Fruit fly (Drosophila melanogaster) whole organism, pupa: ENCODE data around the gene Bhmt.
A peak's percentile ranks its signal among the peaks of the same experiment; 100 is the strongest.

Experiments
- CG12605 ChIP-seq: fragments of 200-800 bp; sonication (Bioruptor generic); IDR thresholded peaks from 2 replicates; pipeline ENCODE4 v1.3.6; 2022; ENCODE audit warnings: missing biosample characterization, missing genetic modification characterization
- CG14655 ChIP-seq: fragments of 200-800 bp; sonication (Bioruptor generic); optimal IDR thresholded peaks from 3 replicates; lab custom pipeline; 2017; ENCODE audit warnings: mild to moderate bottlenecking, missing biosample characterization, missing genetic modification reagents, missing genetic modification characterization
- CG17806 ChIP-seq: fragments of 200-800 bp; sonication (Bioruptor generic); optimal IDR thresholded peaks from 2 replicates; lab custom pipeline; 2018; ENCODE audit warnings: missing biosample characterization, mild to moderate bottlenecking, missing genetic modification characterization, moderate library complexity
- CG32121 ChIP-seq: fragments of 200-800 bp; sonication (Bioruptor generic); IDR thresholded peaks from 2 replicates; pipeline ENCODE4 v1.3.6; 2022; ENCODE audit warnings: missing biosample characterization, missing genetic modification characterization
- CG4496 ChIP-seq: fragments of 200-800 bp; sonication (Bioruptor generic); IDR thresholded peaks from 3 replicates; pipeline ENCODE4 v1.3.6; 2022; ENCODE audit warnings: missing biosample characterization, missing genetic modification characterization
- CG8301 ChIP-seq: fragments of 200-800 bp; sonication (Bioruptor generic); optimal IDR thresholded peaks from 2 replicates; lab custom pipeline; 2018; ENCODE audit warnings: missing biosample characterization, mild to moderate bottlenecking, missing genetic modification characterization
- D1 ChIP-seq: fragments of 200-800 bp; sonication (Bioruptor generic); optimal IDR thresholded peaks from 2 replicates; lab custom pipeline; 2018; ENCODE audit warnings: missing biosample characterization, mild to moderate bottlenecking, missing genetic modification characterization, moderate library complexity
- EcR ChIP-seq: fragments of 200-800 bp; sonication (Bioruptor generic); optimal IDR thresholded peaks from 3 replicates; lab custom pipeline; 2019; ENCODE audit warnings: missing biosample characterization, missing genetic modification characterization, mild to moderate bottlenecking, moderate library complexity, missing genetic modification reagents
- Ets98B ChIP-seq: fragments of 200-800 bp; sonication (Bioruptor generic); IDR thresholded peaks from 2 replicates; pipeline ENCODE4 v1.3.6; 2022; ENCODE audit warnings: missing biosample characterization, missing genetic modification characterization
- Pif1A ChIP-seq: fragments of 200-800 bp; sonication (Bioruptor generic); optimal IDR thresholded peaks from 3 replicates; lab custom pipeline; 2016; ENCODE audit warnings: missing biosample characterization, missing genetic modification characterization
- Pif1B ChIP-seq: fragments of 200-800 bp; sonication (Bioruptor generic); optimal IDR thresholded peaks from 3 replicates; lab custom pipeline; 2016; ENCODE audit warnings: missing biosample characterization, missing genetic modification characterization
- Snoo ChIP-seq: fragments of 200-800 bp; sonication (Bioruptor generic); optimal IDR thresholded peaks from 3 replicates; lab custom pipeline; 2017; ENCODE audit warnings: missing biosample characterization, mild to moderate bottlenecking, missing genetic modification characterization, inconsistent platforms

Bhmt gene

dm6 chr2L:18907491-18907890 lies 49.6 kb downstream of the Bhmt start:
- TF ChIP-seq CG4496 (GFP tag; lab: Robert Waterston, UW) (peak; percentile 64; the same call in 2 of the 3 replicates), Pif1A (GFP tag; lab: Kevin White, UChicago) (peak; percentile 27), CG12605 (GFP tag; lab: Robert Waterston, UW) (0 out of 2 replicates have a peak, but pooled peaks have one; percentile 47), CG8301 (tag; lab: Kevin White, UChicago) (peak; percentile 60), D1 (tag; lab: Kevin White, UChicago) (no peak), CG32121 (GFP tag; lab: Robert Waterston, UW) (peak; percentile 53; the same call in 1 of the 2 replicates), Pif1B (GFP tag; lab: Kevin White, UChicago) (no peak), CG14655 (GFP tag; lab: Kevin White, UChicago) (peak; percentile 56), Snoo (no peak), Ets98B (GFP tag; lab: Robert Waterston, UW) (peak; percentile 61)
- TF ChIP-seq, all 21 proteins: peak for 7

dm6 chr2L:18906615-18907014 lies 50.5 kb downstream of the Bhmt start:
- TF ChIP-seq CG14655 (GFP tag; lab: Kevin White, UChicago): peak; percentile 45
- peak; percentile 9 for TF ChIP-seq CG17806 (tag; lab: Kevin White, UChicago)
- no peak for TF ChIP-seq EcR (GFP tag; lab: Kevin White, UChicago)
